Fruit fly (Drosophila melanogaster) whole organism, adult: ENCODE results near the gene mnd.

Experiments used
- CG11617 ChIP-seq: fragments of 200-800 bp; sonication (Bioruptor generic); optimal IDR thresholded peaks from 2 replicates; lab custom pipeline; 2017; ENCODE audit warnings: mild to moderate bottlenecking, missing biosample characterization, missing genetic modification reagents, missing genetic modification characterization
- CG12768 ChIP-seq: fragments of 200-800 bp; sonication (Bioruptor generic); optimal IDR thresholded peaks from 2 replicates; lab custom pipeline; 2017; ENCODE audit warnings: missing biosample characterization, missing genetic modification characterization, mild to moderate bottlenecking, moderate library complexity, missing genetic modification reagents
- CG14711 ChIP-seq: fragments of 200-800 bp; sonication (Bioruptor generic); optimal IDR thresholded peaks from 2 replicates; lab custom pipeline; 2018; ENCODE audit warnings: missing biosample characterization, mild to moderate bottlenecking, missing genetic modification characterization, moderate library complexity
- CG1620 ChIP-seq: fragments of 200-800 bp; sonication (Bioruptor generic); optimal IDR thresholded peaks from 2 replicates; lab custom pipeline; 2016; ENCODE audit warnings: missing biosample characterization, missing genetic modification characterization
- CG33017 ChIP-seq: fragments of 200-800 bp; sonication (Bioruptor generic); optimal IDR thresholded peaks from 2 replicates; lab custom pipeline; 2018; ENCODE audit warnings: missing biosample characterization, mild to moderate bottlenecking, missing genetic modification characterization, moderate library complexity
- CG5204 ChIP-seq: fragments of 200-800 bp; sonication (Bioruptor generic); optimal IDR thresholded peaks from 2 replicates; lab custom pipeline; 2016; ENCODE audit warnings: missing biosample characterization, missing genetic modification characterization
- CG7045 ChIP-seq: fragments of 200-800 bp; sonication (Bioruptor generic); optimal IDR thresholded peaks from 2 replicates; lab custom pipeline; 2017; ENCODE audit warnings: missing biosample characterization, mild to moderate bottlenecking, missing genetic modification characterization
- CG7101 ChIP-seq: fragments of 200-800 bp; sonication (Bioruptor generic); optimal IDR thresholded peaks from 2 replicates; lab custom pipeline; 2018; ENCODE audit warnings: missing biosample characterization, mild to moderate bottlenecking, missing genetic modification characterization, moderate library complexity
- Clk ChIP-seq: fragments of 200-800 bp; sonication (Bioruptor generic); optimal IDR thresholded peaks from 2 replicates; lab custom pipeline; 2017; ENCODE audit warnings: missing biosample characterization, missing genetic modification characterization
- Crg-1 ChIP-seq: fragments of 200-800 bp; sonication (Bioruptor generic); optimal IDR thresholded peaks from 2 replicates; lab custom pipeline; 2016; ENCODE audit warnings: missing biosample characterization, missing genetic modification characterization
- Hr96 ChIP-seq: fragments of 200-800 bp; sonication (Bioruptor generic); optimal IDR thresholded peaks from 2 replicates; lab custom pipeline; 2016; ENCODE audit warnings: missing biosample characterization, missing genetic modification characterization
- Mnt ChIP-seq: fragments of 200-800 bp; sonication (Bioruptor generic); optimal IDR thresholded peaks from 2 replicates; lab custom pipeline; 2016; ENCODE audit warnings: missing biosample characterization, mild to moderate bottlenecking, missing genetic modification characterization
- bab1 ChIP-seq: fragments of 200-800 bp; sonication (Bioruptor generic); optimal IDR thresholded peaks from 3 replicates; lab custom pipeline; 2019; ENCODE audit warnings: missing biosample characterization, mild to moderate bottlenecking, missing genetic modification characterization, moderate library complexity
- cic ChIP-seq: fragments of 200-800 bp; sonication (Bioruptor generic); optimal IDR thresholded peaks from 2 replicates; lab custom pipeline; 2017; ENCODE audit warnings: missing biosample characterization, mild to moderate bottlenecking, missing genetic modification characterization, moderate library complexity
- cnc ChIP-seq, 2 experiments: fragments of >200 bp; optimal IDR thresholded peaks; 2 replicates each; lab custom pipeline; 2017
- kay ChIP-seq: fragments of 200-800 bp; sonication (Bioruptor generic); peaks from one replicate; lab custom pipeline; 2016; ENCODE audit warnings: missing biosample characterization, missing genetic modification characterization, borderline replicate concordance
- ovo ChIP-seq: fragments of 200-800 bp; sonication (Bioruptor generic); optimal IDR thresholded peaks from 2 replicates; lab custom pipeline; 2016; ENCODE audit warnings: missing biosample characterization, missing genetic modification characterization
- pad ChIP-seq: fragments of 200-800 bp; sonication (Bioruptor generic); optimal IDR thresholded peaks from 3 replicates; lab custom pipeline; 2017; ENCODE audit warnings: missing biosample characterization, missing genetic modification characterization, mild to moderate bottlenecking, moderate library complexity, missing genetic modification reagents
- tj ChIP-seq: fragments of 200-800 bp; sonication (Bioruptor generic); optimal IDR thresholded peaks from 3 replicates; lab custom pipeline; 2017; ENCODE audit warnings: missing biosample characterization, mild to moderate bottlenecking, missing genetic modification characterization, moderate library complexity
- toe ChIP-seq: fragments of 200-800 bp; sonication (Bioruptor generic); optimal IDR thresholded peaks from 2 replicates; lab custom pipeline; 2016; ENCODE audit warnings: missing biosample characterization, missing genetic modification characterization

mnd gene

DNA sequence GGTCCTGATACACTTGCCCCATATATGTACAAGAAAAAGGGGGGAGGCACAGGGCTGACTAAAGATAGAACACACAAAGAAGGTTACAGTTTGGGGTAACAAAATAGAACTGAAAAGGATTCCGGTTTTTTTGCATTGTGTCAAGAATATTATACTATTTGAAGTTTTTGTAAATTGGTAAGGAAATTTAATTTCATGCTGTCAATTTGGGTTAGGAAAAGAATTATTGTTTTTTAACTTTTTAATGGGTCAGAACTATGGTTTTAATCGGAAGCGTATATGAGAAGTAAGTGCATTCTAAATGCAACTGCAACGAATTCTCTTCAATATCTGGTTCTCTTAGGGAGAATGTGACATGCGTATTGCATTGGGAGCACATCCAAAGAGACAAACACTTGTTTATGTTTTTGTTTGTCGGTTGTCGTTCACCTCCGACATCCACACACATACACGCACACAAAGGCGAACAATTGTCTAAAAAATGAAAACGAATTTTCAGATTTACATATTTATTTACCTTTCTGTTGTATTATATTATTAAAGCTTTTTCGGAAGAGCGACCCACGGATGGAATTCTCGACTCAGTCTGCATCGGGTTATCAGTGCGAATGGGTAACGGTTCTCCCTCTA is at the start of gene mnd:
Gene mnd, plus strand, starts transcription at position 580 of the 630 bp plus-strand sequence.
- TF ChIP-seq CG14711 (peak; percentile 31), CG7045 (GFP tag; lab: Kevin White, UChicago) (no peak)

- TF ChIP-seq Crg-1 (GFP tag; lab: Kevin White, UChicago), result no peak
- TF ChIP-seq CG1620 (GFP tag; lab: Kevin White, UChicago), result no peak
- TF ChIP-seq cnc (optimal IDR thresholded peaks at IDR 0.05; lab: Kevin White, UChicago), result no peak
- no peak for TF ChIP-seq CG7045 (GFP tag; lab: Kevin White, UChicago)
- TF ChIP-seq bab1 (GFP tag; lab: Kevin White, UChicago), result no peak
- no peak for TF ChIP-seq CG7101 (tag; lab: Kevin White, UChicago)
- no peak for TF ChIP-seq kay (GFP tag; lab: Kevin White, UChicago)
- no peak for TF ChIP-seq CG14711
- TF ChIP-seq Mnt (GFP tag; lab: Kevin White, UChicago), result no peak
- TF ChIP-seq CG5204, result no peak
- no peak for TF ChIP-seq pad
- TF ChIP-seq ovo, result no peak
- no peak for TF ChIP-seq CG11617
- TF ChIP-seq CG33017, result no peak
- no peak for TF ChIP-seq toe
- no peak for TF ChIP-seq tj (GFP tag; lab: Kevin White, UChicago)
- no peak for TF ChIP-seq cic (GFP tag; lab: Kevin White, UChicago)
- no peak for TF ChIP-seq Hr96 (GFP tag; lab: Kevin White, UChicago)
These were observed 42.1 kb upstream of the mnd start for dm6 chr3L:14942769-14943168.

- no peak for TF ChIP-seq kay (GFP tag; lab: Kevin White, UChicago)
- no peak for TF ChIP-seq tj (GFP tag; lab: Kevin White, UChicago)
These were observed 40.7 kb upstream of the mnd start, which contains the start of gene CG13465 for dm6 chr3L:14944231-14944630. TSS of gene CG13465 (minus strand) at chr3L:14944331.

DNA sequence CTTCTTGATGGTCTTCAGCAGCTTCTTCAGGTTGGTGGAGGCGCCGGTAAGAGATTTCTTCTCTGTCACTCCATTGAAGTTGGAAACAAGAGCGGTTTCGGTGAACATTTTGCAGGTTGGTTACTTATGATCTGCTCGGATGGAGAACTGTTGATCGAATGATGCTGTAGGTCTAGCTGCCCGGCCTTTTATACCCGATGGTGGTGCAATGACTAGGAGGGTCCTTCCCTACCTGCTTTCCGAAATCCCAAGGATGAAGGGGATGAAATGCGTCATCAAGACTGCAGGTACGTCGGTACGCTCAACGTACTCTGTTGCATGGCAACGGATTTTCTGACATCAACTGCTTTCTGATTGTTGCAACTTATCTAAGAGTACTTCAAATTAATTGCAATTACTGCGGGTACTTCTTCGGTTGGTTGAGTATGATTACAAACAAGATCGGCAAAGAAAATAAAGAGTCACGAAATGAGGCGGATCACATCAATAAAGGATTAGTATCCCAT is 38.9 kb upstream of the mnd start, which contains the start of gene BobA:
Gene BobA, minus strand, starts transcription at position 165 of the 506 bp plus-strand sequence.
- TF ChIP-seq cnc (optimal IDR thresholded peaks at IDR 0.05; lab: Kevin White, UChicago) (no peak), CG5204 (no peak), Clk (GFP tag; lab: Kevin White, UChicago) (no peak), Mnt (GFP tag; lab: Kevin White, UChicago) (no peak), bab1 (GFP tag; lab: Kevin White, UChicago) (no peak), CG1620 (GFP tag; lab: Kevin White, UChicago) (no peak), ovo (no peak), CG12768 (no peak), CG7101 (tag; lab: Kevin White, UChicago) (no peak), CG7045 (GFP tag; lab: Kevin White, UChicago) (no peak), pad (no peak), tj (GFP tag; lab: Kevin White, UChicago) (no peak), CG33017 (no peak), cic (GFP tag; lab: Kevin White, UChicago) (no peak), toe (no peak), CG14711 (no peak), kay (GFP tag; lab: Kevin White, UChicago) (no peak), Hr96 (GFP tag; lab: Kevin White, UChicago) (no peak)

dm6 chr3L:14949943-14950342 is 35.0 kb upstream of the mnd start:
- TF ChIP-seq CG7045 (GFP tag; lab: Kevin White, UChicago) (no peak), cnc (optimal IDR thresholded peaks at IDR 0.05; lab: Kevin White, UChicago) (no peak), CG11617 (no peak), Hr96 (GFP tag; lab: Kevin White, UChicago) (no peak), bab1 (GFP tag; lab: Kevin White, UChicago) (no peak), tj (GFP tag; lab: Kevin White, UChicago) (no peak), CG33017 (no peak), cic (GFP tag; lab: Kevin White, UChicago) (no peak), kay (GFP tag; lab: Kevin White, UChicago) (no peak), CG12768 (no peak), Crg-1 (GFP tag; lab: Kevin White, UChicago) (no peak), CG1620 (GFP tag; lab: Kevin White, UChicago) (no peak), toe (no peak), ovo (no peak)

DNA sequence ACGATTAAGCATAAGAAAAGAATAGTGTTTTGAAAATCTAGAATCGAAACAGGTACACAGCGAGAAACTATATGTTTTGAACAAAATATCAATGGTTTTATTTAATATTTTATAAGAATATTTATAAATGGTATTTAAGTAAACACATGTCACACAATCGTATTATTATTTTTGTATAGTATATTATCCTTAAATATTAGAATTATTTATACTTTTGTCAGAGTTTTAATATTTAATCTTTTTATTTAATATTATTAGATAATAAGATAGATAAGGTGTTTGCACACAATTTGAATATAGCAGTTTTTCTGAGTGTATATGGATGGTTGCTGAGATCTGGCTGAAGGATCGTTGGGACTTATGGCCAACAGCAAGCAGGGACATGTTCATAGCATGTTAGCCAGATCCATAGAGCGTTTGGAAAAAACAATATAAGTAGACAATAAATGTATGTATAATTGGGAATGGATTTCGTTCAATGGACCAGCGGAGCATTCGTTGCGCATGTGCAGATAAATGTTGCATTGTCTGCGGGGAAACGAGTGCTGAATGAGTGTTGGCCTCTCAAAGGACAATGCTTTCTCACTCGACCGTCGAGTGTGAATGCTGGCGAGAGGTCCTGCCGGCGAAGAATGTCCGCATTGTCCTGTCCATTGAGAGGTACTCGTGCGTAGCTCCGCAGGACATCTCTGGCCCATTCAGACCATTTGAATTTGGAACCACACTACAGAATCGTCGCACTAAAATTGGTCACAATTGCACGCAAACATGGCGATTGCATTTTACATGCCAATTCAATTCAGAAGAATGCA is 31.8 kb upstream of the mnd start:
- no peak for TF ChIP-seq Clk (GFP tag; lab: Kevin White, UChicago)
- no peak for TF ChIP-seq cnc (optimal IDR thresholded peaks at IDR 0.05; lab: Kevin White, UChicago)
- no peak for TF ChIP-seq ovo
- TF ChIP-seq cic (GFP tag; lab: Kevin White, UChicago), result no peak
- TF ChIP-seq bab1 (GFP tag; lab: Kevin White, UChicago), result no peak
- no peak for TF ChIP-seq CG33017
- no peak for TF ChIP-seq CG14711
- TF ChIP-seq Mnt (GFP tag; lab: Kevin White, UChicago), result no peak
- no peak for TF ChIP-seq tj (GFP tag; lab: Kevin White, UChicago)
- no peak for TF ChIP-seq CG7045 (GFP tag; lab: Kevin White, UChicago)
- no peak for TF ChIP-seq kay (GFP tag; lab: Kevin White, UChicago)
- TF ChIP-seq CG11617, result no peak
- TF ChIP-seq Hr96 (GFP tag; lab: Kevin White, UChicago), result no peak
- no peak for TF ChIP-seq pad
- no peak for TF ChIP-seq CG12768
- no peak for TF ChIP-seq CG1620 (GFP tag; lab: Kevin White, UChicago)
- no peak for TF ChIP-seq CG7101 (tag; lab: Kevin White, UChicago)
- no peak for TF ChIP-seq Crg-1 (GFP tag; lab: Kevin White, UChicago)
